Fruit fly (Drosophila melanogaster) whole organism, embryonic: ENCODE measurements around the gene D12.

Source experiments
- ATbp ChIP-seq: fragments of 200-800 bp; sonication (Bioruptor generic); optimal IDR thresholded peaks from 2 replicates; lab custom pipeline; 2017; ENCODE audit warnings: missing biosample characterization, mild to moderate bottlenecking, missing genetic modification characterization, missing genetic modification reagents
- Atf-2 ChIP-seq: fragments of 200-800 bp; sonication (Bioruptor generic); optimal IDR thresholded peaks from 2 replicates; lab custom pipeline; 2016; ENCODE audit warnings: missing biosample characterization, missing genetic modification characterization
- CG10147 ChIP-seq: fragments of 200-800 bp; sonication (Bioruptor generic); optimal IDR thresholded peaks from 2 replicates; lab custom pipeline; 2019; ENCODE audit warnings: missing biosample characterization, mild to moderate bottlenecking, missing genetic modification characterization, moderate library complexity
- CG10565 ChIP-seq: fragments of 200-800 bp; sonication (Bioruptor generic); optimal IDR thresholded peaks from 3 replicates; lab custom pipeline; 2016; ENCODE audit warnings: missing biosample characterization, mild to moderate bottlenecking, missing genetic modification characterization
- CG11560 ChIP-seq: fragments of 200-800 bp; sonication (Bioruptor generic); IDR thresholded peaks from 3 replicates; pipeline ENCODE4 v1.3.6; 2022; ENCODE audit warnings: missing biosample characterization, missing genetic modification characterization
- CG13287 ChIP-seq: fragments of 200-800 bp; sonication (Bioruptor generic); IDR thresholded peaks from 2 replicates; pipeline ENCODE4 v1.3.6; 2022; ENCODE audit warnings: missing biosample characterization, missing genetic modification characterization; ENCODE audit not compliant: partially characterized antibody
- CG13775 ChIP-seq: fragments of 200-800 bp; sonication (Bioruptor generic); optimal IDR thresholded peaks from 3 replicates; lab custom pipeline; 2017; ENCODE audit warnings: missing biosample characterization, mild to moderate bottlenecking, missing genetic modification characterization
- CG16863 ChIP-seq: fragments of 200-800 bp; sonication (Bioruptor generic); optimal IDR thresholded peaks from 3 replicates; lab custom pipeline; 2016; ENCODE audit warnings: missing biosample characterization, missing genetic modification characterization
- CG17361 ChIP-seq: fragments of 200-800 bp; sonication (Bioruptor generic); IDR thresholded peaks from 3 replicates; pipeline ENCODE4 v1.3.6; 2022; ENCODE audit warnings: missing biosample characterization, missing genetic modification characterization
- CG1832 ChIP-seq: fragments of 200-800 bp; sonication (Bioruptor generic); optimal IDR thresholded peaks from 2 replicates; lab custom pipeline; 2017; ENCODE audit warnings: missing biosample characterization, mild to moderate bottlenecking, missing genetic modification characterization, inconsistent platforms
- CG2199 ChIP-seq: fragments of 200-800 bp; sonication (Bioruptor generic); IDR thresholded peaks from 3 replicates; pipeline ENCODE4 v1.3.6; 2022; ENCODE audit warnings: missing biosample characterization, missing genetic modification characterization
- CG2875 ChIP-seq: fragments of 200-800 bp; sonication (Bioruptor generic); optimal IDR thresholded peaks from 2 replicates; lab custom pipeline; 2017; ENCODE audit warnings: missing biosample characterization, mild to moderate bottlenecking, missing genetic modification characterization, missing genetic modification reagents
- CG30431 ChIP-seq: fragments of 200-800 bp; sonication (Bioruptor generic); optimal IDR thresholded peaks from 2 replicates; lab custom pipeline; 2017; ENCODE audit warnings: missing biosample characterization, missing genetic modification characterization
- CG3065 ChIP-seq: fragments of 200-800 bp; sonication (Bioruptor generic); optimal IDR thresholded peaks from 2 replicates; lab custom pipeline; 2016; ENCODE audit warnings: missing biosample characterization, missing genetic modification characterization
- CG33213 ChIP-seq: fragments of 200-800 bp; sonication (Bioruptor generic); optimal IDR thresholded peaks from 3 replicates; lab custom pipeline; 2016; ENCODE audit warnings: missing biosample characterization, missing genetic modification characterization
- CG3995 ChIP-seq: fragments of 200-800 bp; sonication (Bioruptor generic); optimal IDR thresholded peaks from 3 replicates; lab custom pipeline; 2016; ENCODE audit warnings: missing biosample characterization, missing genetic modification characterization
- CG4820 ChIP-seq: fragments of 200-800 bp; sonication (Bioruptor generic); optimal IDR thresholded peaks from 3 replicates; lab custom pipeline; 2016; ENCODE audit warnings: missing biosample characterization, missing genetic modification characterization
- CG6654 ChIP-seq: fragments of 200-800 bp; sonication (Bioruptor generic); optimal IDR thresholded peaks from 2 replicates; lab custom pipeline; 2017; ENCODE audit warnings: missing biosample characterization, mild to moderate bottlenecking, missing genetic modification characterization
- CG7271 ChIP-seq: fragments of 200-800 bp; sonication (Bioruptor generic); optimal IDR thresholded peaks from 2 replicates; lab custom pipeline; 2018; ENCODE audit warnings: missing biosample characterization, mild to moderate bottlenecking, missing genetic modification characterization, moderate library complexity
- CG8281 ChIP-seq: fragments of 200-800 bp; sonication (Bioruptor generic); optimal IDR thresholded peaks from 2 replicates; lab custom pipeline; 2018; ENCODE audit warnings: missing biosample characterization, mild to moderate bottlenecking, missing genetic modification characterization, moderate library complexity
- CHES-1-like ChIP-seq: fragments of 200-800 bp; sonication (Bioruptor generic); optimal IDR thresholded peaks from 2 replicates; lab custom pipeline; 2016; ENCODE audit warnings: missing biosample characterization, missing genetic modification characterization
- Dbx ChIP-seq: fragments of 200-800 bp; sonication (Bioruptor generic); IDR thresholded peaks from 3 replicates; pipeline ENCODE4 v1.3.6; 2022; ENCODE audit warnings: missing biosample characterization, missing genetic modification characterization
- Deaf1 ChIP-seq: fragments of 200-800 bp; optimal IDR thresholded peaks from 3 replicates; lab custom pipeline; 2019; ENCODE audit warnings: missing biosample characterization, mild to moderate bottlenecking, missing genetic modification characterization, moderate library complexity
- E2f1 ChIP-seq: fragments of 200-800 bp; sonication (Bioruptor generic); IDR thresholded peaks from 2 replicates; pipeline ENCODE4 v1.3.6; 2022; ENCODE audit warnings: missing biosample characterization, missing genetic modification characterization
- E2f2 ChIP-seq: fragments of 200-800 bp; sonication (Bioruptor generic); IDR thresholded peaks from 2 replicates; pipeline ENCODE4 v1.3.6; 2022; ENCODE audit warnings: missing biosample characterization, missing genetic modification characterization
- Hand ChIP-seq: fragments of 200-800 bp; sonication (Bioruptor generic); optimal IDR thresholded peaks from 2 replicates; lab custom pipeline; 2017; ENCODE audit warnings: mild to moderate bottlenecking, missing biosample characterization, missing genetic modification reagents, missing genetic modification characterization
- Nf-YA ChIP-seq: fragments of 200-800 bp; sonication (Bioruptor generic); IDR thresholded peaks from 2 replicates; pipeline ENCODE4 v1.3.6; 2022; ENCODE audit warnings: missing biosample characterization, missing genetic modification characterization
- Optix ChIP-seq: fragments of 200-800 bp; sonication (Bioruptor generic); IDR thresholded peaks from 3 replicates; pipeline ENCODE4 v1.3.6; 2022; ENCODE audit warnings: missing biosample characterization, missing genetic modification characterization
- Taf1 ChIP-seq: fragments of 200-800 bp; sonication (Bioruptor generic); IDR thresholded peaks from 2 replicates; pipeline ENCODE4 v1.3.6; 2022; ENCODE audit warnings: missing biosample characterization, missing genetic modification characterization
- YL-1 ChIP-seq: fragments of 200-800 bp; sonication (Bioruptor generic); optimal IDR thresholded peaks from 3 replicates; lab custom pipeline; 2017; ENCODE audit warnings: missing biosample characterization, mild to moderate bottlenecking, missing genetic modification characterization
- amos ChIP-seq: fragments of 200-800 bp; sonication (Bioruptor generic); IDR thresholded peaks from 2 replicates; pipeline ENCODE4 v1.3.6; 2022; ENCODE audit warnings: missing biosample characterization, missing genetic modification characterization; ENCODE audit not compliant: partially characterized antibody
- bbx ChIP-seq: fragments of 200-800 bp; sonication (Bioruptor generic); IDR thresholded peaks from 2 replicates; pipeline ENCODE4 v1.3.6; 2022; ENCODE audit warnings: missing biosample characterization, missing genetic modification characterization; ENCODE audit not compliant: partially characterized antibody
- cato ChIP-seq: fragments of 200-800 bp; sonication (Bioruptor generic); optimal IDR thresholded peaks from 2 replicates; lab custom pipeline; 2016; ENCODE audit warnings: missing biosample characterization, missing genetic modification characterization, borderline replicate concordance
- caup ChIP-seq: fragments of 200-800 bp; sonication (Bioruptor generic); optimal IDR thresholded peaks from 3 replicates; lab custom pipeline; 2017; ENCODE audit warnings: missing biosample characterization, mild to moderate bottlenecking, missing genetic modification characterization, moderate library complexity; ENCODE audit not compliant: severe bottlenecking
- chinmo ChIP-seq: fragments of 200-800 bp; sonication (Bioruptor generic); IDR thresholded peaks from 4 replicates; pipeline ENCODE4 v1.3.6; 2022; ENCODE audit warnings: missing biosample characterization, missing genetic modification characterization; ENCODE audit not compliant: partially characterized antibody
- chm ChIP-seq: fragments of 200-800 bp; sonication (Bioruptor generic); IDR thresholded peaks from 2 replicates; pipeline ENCODE4 v1.3.6; 2022; ENCODE audit warnings: missing biosample characterization, missing genetic modification characterization
- dati ChIP-seq: fragments of 200-800 bp; sonication (Bioruptor generic); IDR thresholded peaks from 2 replicates; pipeline ENCODE4 v1.3.6; 2022; ENCODE audit warnings: missing biosample characterization, missing genetic modification characterization
- dm ChIP-seq: fragments of 200-800 bp; sonication (Bioruptor generic); optimal IDR thresholded peaks from 3 replicates; lab custom pipeline; 2016; ENCODE audit warnings: missing biosample characterization, missing genetic modification characterization
- exex ChIP-seq: fragments of 200-800 bp; sonication (Bioruptor generic); optimal IDR thresholded peaks from 4 replicates; lab custom pipeline; 2018; ENCODE audit warnings: missing biosample characterization, mild to moderate bottlenecking, missing genetic modification characterization, moderate library complexity
- fd64A ChIP-seq: fragments of 200-800 bp; sonication (Bioruptor generic); optimal IDR thresholded peaks from 3 replicates; lab custom pipeline; 2018; ENCODE audit warnings: missing biosample characterization, mild to moderate bottlenecking, missing genetic modification characterization
- ham ChIP-seq: fragments of 200-800 bp; sonication (Bioruptor generic); IDR thresholded peaks from 2 replicates; pipeline ENCODE4 v1.3.6; 2022; ENCODE audit warnings: missing biosample characterization, missing genetic modification characterization
- lbe ChIP-seq: fragments of 200-800 bp; sonication (Bioruptor generic); optimal IDR thresholded peaks from 2 replicates; lab custom pipeline; 2016; ENCODE audit warnings: missing biosample characterization, mild to moderate bottlenecking, missing genetic modification characterization
- lilli ChIP-seq: fragments of 200-800 bp; sonication (Bioruptor generic); optimal IDR thresholded peaks from 3 replicates; lab custom pipeline; 2016; ENCODE audit warnings: missing biosample characterization, missing genetic modification characterization
- maf-S ChIP-seq: fragments of 200-800 bp; sonication (Bioruptor generic); optimal IDR thresholded peaks from 2 replicates; lab custom pipeline; 2016; ENCODE audit warnings: missing biosample characterization, missing genetic modification characterization
- repo ChIP-seq: fragments of 200-800 bp; sonication (Bioruptor generic); optimal IDR thresholded peaks from 2 replicates; lab custom pipeline; 2016; ENCODE audit warnings: missing biosample characterization, missing genetic modification characterization
- sob ChIP-seq: fragments of 200-800 bp; sonication (Bioruptor generic); IDR thresholded peaks from 2 replicates; pipeline ENCODE4 v1.3.6; 2022; ENCODE audit warnings: missing biosample characterization, missing genetic modification characterization
- sqz ChIP-seq: fragments of 200-800 bp; sonication (Bioruptor generic); optimal IDR thresholded peaks from 3 replicates; lab custom pipeline; 2018; ENCODE audit warnings: missing biosample characterization, mild to moderate bottlenecking, missing genetic modification characterization
- usp ChIP-seq: fragments of >200 bp; optimal IDR thresholded peaks from 2 replicates; lab custom pipeline; 2017; ENCODE audit warnings: missing biosample characterization, missing genetic modification characterization
- wek ChIP-seq: fragments of 200-800 bp; sonication (Bioruptor generic); optimal IDR thresholded peaks from 3 replicates; lab custom pipeline; 2018; ENCODE audit warnings: missing biosample characterization, mild to moderate bottlenecking, missing genetic modification characterization, moderate library complexity
- zfh2 ChIP-seq: fragments of 200-800 bp; sonication (Bioruptor generic); optimal IDR thresholded peaks from 2 replicates; lab custom pipeline; 2016; ENCODE audit warnings: missing biosample characterization, missing genetic modification characterization

Gene D12

DNA sequence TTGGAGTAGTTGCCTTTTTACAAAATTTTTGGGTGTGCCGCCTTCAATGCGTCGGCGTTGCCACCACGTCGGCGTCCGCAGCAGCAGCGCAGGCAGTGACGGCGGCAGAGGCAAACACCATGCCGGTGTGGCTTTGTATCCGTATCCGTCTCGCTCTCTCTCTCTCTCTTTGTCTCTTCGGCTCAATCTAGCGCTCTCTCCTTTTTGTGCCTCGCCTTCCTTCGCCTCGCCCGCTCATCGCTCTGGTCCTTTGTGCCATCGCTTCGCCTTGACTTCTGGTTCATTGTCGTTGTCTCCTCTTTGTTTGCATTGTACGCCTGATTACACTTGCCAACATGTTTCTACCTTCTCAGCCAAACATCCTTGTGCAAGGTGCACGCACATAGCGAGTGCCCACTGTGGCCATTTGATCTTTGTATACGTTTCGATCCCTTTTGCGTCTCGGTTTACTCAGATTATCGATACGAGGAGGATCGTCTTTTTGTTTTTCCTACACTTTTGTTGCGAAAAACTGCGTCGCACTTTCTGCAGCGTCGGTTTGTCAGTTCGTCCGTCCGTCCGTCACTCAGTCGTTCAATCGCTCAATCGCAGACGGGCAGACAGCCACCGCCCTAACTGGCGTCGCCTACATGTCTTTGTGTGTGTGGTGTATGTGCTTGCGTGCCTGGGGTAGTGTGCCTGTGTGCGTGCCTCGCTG lies 20.7 kb downstream of the D12 start (continued):
- TF ChIP-seq CG10565 (GFP tag; lab: Kevin White, UChicago) (no peak), Deaf1 (tag; lab: Kevin White, UChicago) (peak; percentile 43), CG10147 (GFP tag; lab: Kevin White, UChicago) (no peak), CG1832 (peak; percentile 82), CG7271 (no peak), cato (GFP tag; lab: Kevin White, UChicago) (no peak), CG2199 (no peak), CG2875 (GFP tag; lab: Kevin White, UChicago) (no peak), wek (peak; percentile 36), Nf-YA (no peak), chm (GFP tag; lab: Robert Waterston, UW) (peak; percentile 47), ham (GFP tag; lab: Robert Waterston, UW) (no peak), CG17361 (GFP tag; lab: Robert Waterston, UW) (no peak; the same call in 2 of the 3 replicates), exex (tag; lab: Kevin White, UChicago) (no peak), CG13775 (GFP tag; lab: Kevin White, UChicago) (no peak), lilli (peak; percentile 23), CG33213 (GFP tag; lab: Kevin White, UChicago) (no peak), dati (GFP tag; lab: Robert Waterston, UW) (no peak), maf-S (no peak), ATbp (no peak), fd64A (GFP tag; lab: Kevin White, UChicago) (no peak), CG3065 (GFP tag; lab: Kevin White, UChicago) (no peak), caup (GFP tag; lab: Kevin White, UChicago) (no peak), E2f2 (GFP tag; lab: Robert Waterston, UW) (peak; percentile 67), CHES-1-like (GFP tag; lab: Kevin White, UChicago) (no peak), CG3995 (no peak), CG8281 (tag; lab: Kevin White, UChicago) (peak; percentile 100), repo (no peak), CG11560 (tag; lab: Robert Waterston, UW) (no peak), usp (GFP tag; lab: Kevin White, UChicago) (no peak), lbe (GFP tag; lab: Kevin White, UChicago) (peak; percentile 55), E2f1 (GFP tag; lab: Robert Waterston, UW) (no peak), CG4820 (GFP tag; lab: Kevin White, UChicago) (no peak), sqz (no peak), Optix (GFP tag; lab: Robert Waterston, UW) (no peak), CG30431 (GFP tag; lab: Kevin White, UChicago) (no peak), sob (no peak), Dbx (GFP tag; lab: Robert Waterston, UW) (0 out of 3 replicates have a peak, but pooled peaks have one; percentile 49), YL-1 (GFP tag; lab: Kevin White, UChicago) (peak; percentile 17), bbx (GFP tag; lab: Robert Waterston, UW) (no peak), CG13287 (GFP tag; lab: Robert Waterston, UW) (peak; percentile 17; the same call in 1 of the 2 replicates), amos (GFP tag; lab: Robert Waterston, UW) (0 out of 2 replicates have a peak, but pooled peaks have one; percentile 17), chinmo (GFP tag; lab: Robert Waterston, UW) (0 out of 4 replicates have a peak, but pooled peaks have one; percentile 16), dm (GFP tag; lab: Kevin White, UChicago) (no peak), Atf-2 (no peak), Taf1 (GFP tag; lab: Robert Waterston, UW) (no peak), CG6654 (GFP tag; lab: Kevin White, UChicago) (no peak), Hand (GFP tag; lab: Kevin White, UChicago) (no peak), CG16863 (GFP tag; lab: Kevin White, UChicago) (no peak), zfh2 (peak; percentile 2)
